Fruit fly (Drosophila melanogaster) whole organism, embryonic: Measurements from ENCODE around the gene Sbds.

Source experiments
- Asciz ChIP-seq: fragments of 200-800 bp; sonication (Bioruptor generic); optimal IDR thresholded peaks from 2 replicates; lab custom pipeline; 2017; ENCODE audit warnings: missing biosample characterization, mild to moderate bottlenecking, missing genetic modification characterization, missing genetic modification reagents
- Bgb ChIP-seq: fragments of 200-800 bp; sonication (Bioruptor generic); IDR thresholded peaks from 2 replicates; pipeline ENCODE4 v1.3.6; 2022; ENCODE audit warnings: missing biosample characterization, missing genetic modification characterization; ENCODE audit not compliant: partially characterized antibody
- CG10147 ChIP-seq: fragments of 200-800 bp; sonication (Bioruptor generic); optimal IDR thresholded peaks from 2 replicates; lab custom pipeline; 2019; ENCODE audit warnings: missing biosample characterization, mild to moderate bottlenecking, missing genetic modification characterization, moderate library complexity
- CG10565 ChIP-seq: fragments of 200-800 bp; sonication (Bioruptor generic); optimal IDR thresholded peaks from 3 replicates; lab custom pipeline; 2016; ENCODE audit warnings: missing biosample characterization, mild to moderate bottlenecking, missing genetic modification characterization
- CG13775 ChIP-seq: fragments of 200-800 bp; sonication (Bioruptor generic); optimal IDR thresholded peaks from 3 replicates; lab custom pipeline; 2017; ENCODE audit warnings: missing biosample characterization, mild to moderate bottlenecking, missing genetic modification characterization
- CG14014 ChIP-seq: fragments of 200-800 bp; sonication (Bioruptor generic); IDR thresholded peaks from 2 replicates; pipeline ENCODE4 v1.3.6; 2022; ENCODE audit warnings: missing biosample characterization, missing genetic modification characterization
- CG15269 ChIP-seq: fragments of 200-800 bp; sonication (Bioruptor generic); optimal IDR thresholded peaks from 2 replicates; lab custom pipeline; 2018; ENCODE audit warnings: missing biosample characterization, mild to moderate bottlenecking, missing genetic modification characterization, moderate library complexity
- CG16813 ChIP-seq: fragments of 200-800 bp; sonication (Bioruptor generic); IDR thresholded peaks from 3 replicates; pipeline ENCODE4 v1.3.6; 2022; ENCODE audit warnings: missing biosample characterization, missing genetic modification characterization; ENCODE audit not compliant: partially characterized antibody
- CG17829 ChIP-seq: fragments of 200-800 bp; optimal IDR thresholded peaks from 2 replicates; lab custom pipeline; 2019; ENCODE audit warnings: missing biosample characterization, mild to moderate bottlenecking, missing genetic modification characterization, moderate library complexity
- CG18619 ChIP-seq: fragments of 200-800 bp; sonication (Bioruptor generic); optimal IDR thresholded peaks from 3 replicates; lab custom pipeline; 2017; ENCODE audit warnings: missing biosample characterization, mild to moderate bottlenecking, missing genetic modification characterization
- CG2199 ChIP-seq: fragments of 200-800 bp; sonication (Bioruptor generic); IDR thresholded peaks from 3 replicates; pipeline ENCODE4 v1.3.6; 2022; ENCODE audit warnings: missing biosample characterization, missing genetic modification characterization
- CG31365 ChIP-seq: fragments of 200-800 bp; sonication (Bioruptor generic); optimal IDR thresholded peaks from 2 replicates; lab custom pipeline; 2018; ENCODE audit warnings: missing biosample characterization, mild to moderate bottlenecking, missing genetic modification characterization
- CG42726 ChIP-seq: fragments of 200-800 bp; sonication (Bioruptor generic); IDR thresholded peaks from 2 replicates; pipeline ENCODE4 v1.3.6; 2022; ENCODE audit warnings: missing biosample characterization, missing genetic modification characterization; ENCODE audit not compliant: partially characterized antibody
- CG5180 ChIP-seq: fragments of 200-800 bp; sonication (Bioruptor generic); optimal IDR thresholded peaks from 3 replicates; lab custom pipeline; 2017; ENCODE audit warnings: missing biosample characterization, missing genetic modification characterization, mild to moderate bottlenecking, moderate library complexity, missing genetic modification reagents
- CG5953 ChIP-seq: fragments of 200-800 bp; sonication (Bioruptor generic); IDR thresholded peaks from 2 replicates; pipeline ENCODE4 v1.3.6; 2022; ENCODE audit warnings: missing biosample characterization, missing genetic modification characterization
- CG6791 ChIP-seq: fragments of 200-800 bp; sonication (Bioruptor generic); IDR thresholded peaks from 3 replicates; pipeline ENCODE4 v1.3.6; 2022; ENCODE audit warnings: missing biosample characterization, missing genetic modification characterization; ENCODE audit not compliant: partially characterized antibody
- CG7271 ChIP-seq: fragments of 200-800 bp; sonication (Bioruptor generic); optimal IDR thresholded peaks from 2 replicates; lab custom pipeline; 2018; ENCODE audit warnings: missing biosample characterization, mild to moderate bottlenecking, missing genetic modification characterization, moderate library complexity
- CG8089 ChIP-seq: fragments of 200-800 bp; sonication (Bioruptor generic); optimal IDR thresholded peaks from 3 replicates; lab custom pipeline; 2016; ENCODE audit warnings: missing biosample characterization, missing genetic modification characterization
- CG8290 ChIP-seq, 3 experiments: fragments of 200-800 bp; sonication (Bioruptor generic); optimal IDR thresholded peaks; 2 replicates each; lab custom pipeline; 2016 to 2019; ENCODE audit warnings: missing biosample characterization in 3 of 3, missing genetic modification characterization in 3 of 3, mild to moderate bottlenecking in 2 of 3, moderate library complexity in 1 of 3
- CG8359 ChIP-seq: fragments of 200-800 bp; sonication (Bioruptor generic); optimal IDR thresholded peaks from 2 replicates; lab custom pipeline; 2017; ENCODE audit warnings: missing biosample characterization, mild to moderate bottlenecking, missing genetic modification characterization, borderline replicate concordance
- CTCF ChIP-seq: fragments of 200-800 bp; sonication (Bioruptor generic); optimal IDR thresholded peaks from 2 replicates; lab custom pipeline; 2017; ENCODE audit warnings: missing biosample characterization, mild to moderate bottlenecking, missing genetic modification characterization, moderate library complexity
- Dad ChIP-seq: fragments of 200-800 bp; sonication (Bioruptor generic); optimal IDR thresholded peaks from 3 replicates; lab custom pipeline; 2016; ENCODE audit warnings: missing biosample characterization, missing genetic modification characterization
- Dfd ChIP-seq, 2 experiments: fragments of >200 bp; optimal IDR thresholded peaks; 2 replicates each; lab custom pipeline; 2017; ENCODE audit warnings: missing biosample characterization in 2 of 2, missing genetic modification characterization in 2 of 2
- Dip2 ChIP-seq: fragments of 200-800 bp; sonication (Bioruptor generic); IDR thresholded peaks from 2 replicates; pipeline ENCODE4 v1.3.6; 2022; ENCODE audit warnings: missing biosample characterization, missing genetic modification characterization
- Elba2 ChIP-seq: fragments of 200-800 bp; sonication (Bioruptor generic); optimal IDR thresholded peaks from 3 replicates; lab custom pipeline; 2016; ENCODE audit warnings: missing biosample characterization, missing genetic modification characterization
- Fer3 ChIP-seq: fragments of 200-800 bp; sonication (Bioruptor generic); optimal IDR thresholded peaks from 2 replicates; lab custom pipeline; 2018; ENCODE audit warnings: missing biosample characterization, mild to moderate bottlenecking, missing genetic modification characterization, moderate library complexity
- Hr51 ChIP-seq, 2 experiments: fragments of 200-800 bp; sonication (Bioruptor generic); optimal IDR thresholded peaks; 2 replicates in 1 of 2; 3 replicates in 1 of 2; lab custom pipeline; 2016 to 2018; ENCODE audit warnings: missing biosample characterization in 2 of 2, missing genetic modification characterization in 2 of 2, mild to moderate bottlenecking in 1 of 2, moderate library complexity in 1 of 2
- MESR4 ChIP-seq: fragments of 200-800 bp; sonication (Bioruptor generic); optimal IDR thresholded peaks from 2 replicates; lab custom pipeline; 2018; ENCODE audit warnings: missing biosample characterization, mild to moderate bottlenecking, missing genetic modification characterization, moderate library complexity
- Myb ChIP-seq: fragments of 200-800 bp; sonication (Bioruptor generic); optimal IDR thresholded peaks from 2 replicates; lab custom pipeline; 2016; ENCODE audit warnings: missing biosample characterization, missing genetic modification characterization
- Opbp ChIP-seq: fragments of 200-800 bp; sonication (Bioruptor generic); IDR thresholded peaks from 3 replicates; pipeline ENCODE4 v1.3.6; 2022; ENCODE audit warnings: missing biosample characterization, missing genetic modification characterization; ENCODE audit not compliant: partially characterized antibody
- Ssrp ChIP-seq: fragments of 200-800 bp; sonication (Bioruptor generic); optimal IDR thresholded peaks from 2 replicates; lab custom pipeline; 2018; ENCODE audit warnings: missing biosample characterization, mild to moderate bottlenecking, missing genetic modification characterization, moderate library complexity
- TFAM ChIP-seq: fragments of 200-800 bp; sonication (Bioruptor generic); optimal IDR thresholded peaks from 2 replicates; lab custom pipeline; 2017; ENCODE audit warnings: missing biosample characterization, missing genetic modification characterization, inconsistent platforms
- Taf1 ChIP-seq: fragments of 200-800 bp; sonication (Bioruptor generic); IDR thresholded peaks from 2 replicates; pipeline ENCODE4 v1.3.6; 2022; ENCODE audit warnings: missing biosample characterization, missing genetic modification characterization
- amos ChIP-seq: fragments of 200-800 bp; sonication (Bioruptor generic); IDR thresholded peaks from 2 replicates; pipeline ENCODE4 v1.3.6; 2022; ENCODE audit warnings: missing biosample characterization, missing genetic modification characterization; ENCODE audit not compliant: partially characterized antibody
- disco-r ChIP-seq: fragments of 200-800 bp; sonication (Bioruptor generic); optimal IDR thresholded peaks from 2 replicates; lab custom pipeline; 2016; ENCODE audit warnings: missing biosample characterization, missing genetic modification characterization
- gce ChIP-seq: fragments of 200-800 bp; sonication (Bioruptor generic); IDR thresholded peaks from 3 replicates; pipeline ENCODE4 v1.3.6; 2022; ENCODE audit warnings: missing biosample characterization, missing genetic modification characterization
- gem ChIP-seq: fragments of 200-800 bp; sonication (Bioruptor generic); optimal IDR thresholded peaks from 2 replicates; lab custom pipeline; 2019; ENCODE audit warnings: missing biosample characterization, mild to moderate bottlenecking, missing genetic modification characterization, moderate library complexity
- ind ChIP-seq: fragments of 200-800 bp; sonication (Bioruptor generic); optimal IDR thresholded peaks from 3 replicates; lab custom pipeline; 2016; ENCODE audit warnings: missing biosample characterization, missing genetic modification characterization
- jumu ChIP-seq: fragments of 200-800 bp; sonication (Bioruptor generic); optimal IDR thresholded peaks from 3 replicates; lab custom pipeline; 2016; ENCODE audit warnings: missing biosample characterization, missing genetic modification characterization
- lilli ChIP-seq: fragments of 200-800 bp; sonication (Bioruptor generic); optimal IDR thresholded peaks from 3 replicates; lab custom pipeline; 2016; ENCODE audit warnings: missing biosample characterization, missing genetic modification characterization
- nau ChIP-seq: fragments of 200-800 bp; sonication (Bioruptor generic); optimal IDR thresholded peaks from 3 replicates; lab custom pipeline; 2017; ENCODE audit warnings: missing biosample characterization, mild to moderate bottlenecking, missing genetic modification characterization, missing genetic modification reagents
- org-1 ChIP-seq: fragments of 200-800 bp; sonication (Bioruptor generic); optimal IDR thresholded peaks from 2 replicates; lab custom pipeline; 2017; ENCODE audit warnings: missing biosample characterization, missing genetic modification characterization
- sens ChIP-seq: fragments of 200-800 bp; sonication (Bioruptor generic); peaks from one replicate; lab custom pipeline; 2016; ENCODE audit warnings: missing biosample characterization, missing genetic modification characterization
- stwl ChIP-seq: fragments of 200-800 bp; sonication (Bioruptor generic); optimal IDR thresholded peaks from 3 replicates; lab custom pipeline; 2018; ENCODE audit warnings: missing biosample characterization, mild to moderate bottlenecking, missing genetic modification characterization, moderate library complexity
- usp ChIP-seq: fragments of >200 bp; optimal IDR thresholded peaks from 2 replicates; lab custom pipeline; 2017; ENCODE audit warnings: missing biosample characterization, missing genetic modification characterization
- wek ChIP-seq: fragments of 200-800 bp; sonication (Bioruptor generic); optimal IDR thresholded peaks from 3 replicates; lab custom pipeline; 2018; ENCODE audit warnings: missing biosample characterization, mild to moderate bottlenecking, missing genetic modification characterization, moderate library complexity
- zfh1 ChIP-seq: fragments of 200-800 bp; sonication (Bioruptor generic); IDR thresholded peaks from 3 replicates; pipeline ENCODE4 v1.3.6; 2022; ENCODE audit warnings: missing biosample characterization, missing genetic modification characterization

The Sbds gene

DNA sequence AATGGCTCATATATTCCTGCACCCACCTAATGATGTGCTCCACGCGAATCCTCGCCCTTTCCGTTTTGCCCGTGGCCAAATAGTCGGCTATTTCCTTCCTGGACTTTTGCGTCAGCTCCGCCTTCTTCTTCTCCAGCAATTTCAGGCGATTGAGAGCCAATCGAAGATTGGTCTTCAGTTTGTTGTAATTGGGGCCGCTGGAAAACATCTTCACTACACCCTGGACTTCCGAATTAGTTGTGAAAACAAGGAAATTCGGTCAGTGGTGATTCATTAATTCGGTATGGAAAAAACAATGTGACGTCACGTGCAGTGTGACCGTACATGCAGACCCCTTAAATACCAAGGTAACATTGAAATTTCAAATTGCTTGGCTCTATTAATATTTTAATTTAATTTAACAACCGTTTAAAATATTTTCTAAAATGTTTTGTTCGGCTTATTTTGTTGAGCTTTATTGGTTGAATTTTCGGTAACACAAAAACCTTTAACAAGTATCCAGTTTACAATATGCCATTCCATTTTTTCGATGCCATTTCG, 3.6 kb downstream of the Sbds start, which contains the start of gene Ist1 (continued):
- TF ChIP-seq wek (GFP tag; lab: Kevin White, UChicago) = no peak
- TF ChIP-seq Hr51 (GFP tag; optimal IDR thresholded peaks at IDR 0.05; lab: Kevin White, UChicago) = no peak
- TF ChIP-seq stwl (tag; lab: Kevin White, UChicago) = peak; percentile 50
- no peak for TF ChIP-seq disco-r
- no peak for TF ChIP-seq CG31365 (tag; lab: Kevin White, UChicago)
- no peak for TF ChIP-seq nau (GFP tag; lab: Kevin White, UChicago)
- TF ChIP-seq CG17829 = peak; percentile 9
- TF ChIP-seq CG8290 (GFP tag; optimal IDR thresholded peaks at IDR 0.05; lab: Kevin White, UChicago) = no peak
- TF ChIP-seq CG8290 (tag; optimal IDR thresholded peaks at IDR 0.05; lab: Kevin White, UChicago) = no peak
- TF ChIP-seq CG8089 (GFP tag; lab: Kevin White, UChicago) = no peak
- TF ChIP-seq CG18619 (GFP tag; lab: Kevin White, UChicago) = no peak
- no peak for TF ChIP-seq Asciz (GFP tag; lab: Kevin White, UChicago)
- TF ChIP-seq TFAM (GFP tag; lab: Kevin White, UChicago) = no peak
- no peak for TF ChIP-seq jumu (GFP tag; lab: Kevin White, UChicago)
- TF ChIP-seq CG13775 (GFP tag; lab: Kevin White, UChicago) = no peak
- no peak for TF ChIP-seq Elba2
- no peak for TF ChIP-seq CG8359 (GFP tag; lab: Kevin White, UChicago)
- TF ChIP-seq ind (GFP tag; lab: Kevin White, UChicago) = no peak
- no peak for TF ChIP-seq CG5180 (GFP tag; lab: Kevin White, UChicago)
- no peak for TF ChIP-seq Myb (GFP tag; lab: Kevin White, UChicago)

DNA sequence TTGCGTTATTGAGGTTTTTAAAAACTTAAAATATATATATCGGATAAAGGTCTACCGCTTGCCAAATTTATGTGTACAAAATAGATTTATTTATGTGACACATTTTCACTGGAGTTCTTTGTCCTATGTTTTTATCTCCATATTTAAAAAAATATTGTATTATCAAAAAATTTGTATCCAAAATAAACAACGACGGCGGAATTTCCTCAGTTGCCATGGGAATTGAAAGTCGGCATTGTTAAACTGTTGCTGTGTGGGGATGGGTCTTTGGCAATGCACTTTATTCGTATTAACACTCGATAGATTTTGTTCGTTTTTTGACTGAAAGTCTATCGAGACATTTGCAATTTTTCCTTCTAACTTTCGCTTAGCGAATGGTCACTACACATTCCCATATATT, 10.4 kb downstream of the Sbds start, which contains the start of gene Rsph3:
Rsph3 (minus strand) TSS at position 101 of the 400 bp plus-strand sequence.
- no peak for TF ChIP-seq CG7271
- TF ChIP-seq CG16813 (GFP tag; lab: Robert Waterston, UW) = 0 out of 3 replicates have a peak, but pooled peaks have one; percentile 10
- no peak for TF ChIP-seq Ssrp (tag; lab: Kevin White, UChicago)
- no peak for TF ChIP-seq disco-r
- no peak for TF ChIP-seq CG10147 (GFP tag; lab: Kevin White, UChicago)
- TF ChIP-seq sens = peak; percentile 15
- no peak for TF ChIP-seq gem (tag; lab: Kevin White, UChicago)
- no peak for TF ChIP-seq MESR4 (GFP tag; lab: Kevin White, UChicago)
- TF ChIP-seq CG14014 (GFP tag; lab: Robert Waterston, UW) = no peak
- no peak for TF ChIP-seq Dip2
- no peak for TF ChIP-seq lilli
- TF ChIP-seq org-1 (GFP tag; lab: Kevin White, UChicago) = no peak
- no peak for TF ChIP-seq Myb (GFP tag; lab: Kevin White, UChicago)

DNA sequence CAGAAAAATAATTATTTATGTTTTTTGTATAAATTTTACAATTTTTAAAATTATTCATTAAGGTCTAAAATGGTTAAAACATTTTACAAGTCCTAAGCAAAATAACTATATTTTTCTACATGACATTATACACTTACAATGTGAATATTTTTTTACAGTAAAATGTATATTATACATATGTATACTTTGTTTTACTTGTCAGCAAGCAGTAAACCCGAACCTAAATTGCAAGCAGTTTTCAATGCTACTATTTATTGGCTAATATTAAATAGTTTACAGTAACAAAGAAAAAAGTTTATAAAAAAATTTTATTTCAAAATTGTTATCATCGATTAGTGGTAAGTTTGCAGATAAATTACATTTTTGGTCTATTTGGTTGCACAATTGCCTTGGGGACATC, 11.1 kb downstream of the Sbds start:
- no peak for TF ChIP-seq Dad (GFP tag; lab: Kevin White, UChicago)
- TF ChIP-seq CG15269 (tag; lab: Kevin White, UChicago) = no peak
- no peak for TF ChIP-seq gce (GFP tag; lab: Robert Waterston, UW)
- TF ChIP-seq CG10565 (GFP tag; lab: Kevin White, UChicago) = no peak
- TF ChIP-seq zfh1 (GFP tag; lab: Robert Waterston, UW) = no peak
- TF ChIP-seq Opbp (GFP tag; lab: Robert Waterston, UW) = peak; percentile 28; the same call in 1 of the 3 replicates
- peak; percentile 70 for TF ChIP-seq Bgb
- no peak for TF ChIP-seq CG5953
- TF ChIP-seq amos (GFP tag; lab: Robert Waterston, UW) = peak; percentile 68
- peak in 1 of 2 experiments; percentile 44 for TF ChIP-seq Dfd (GFP tag; optimal IDR thresholded peaks at IDR 0.05; lab: Kevin White, UChicago)
- no peak for TF ChIP-seq usp (GFP tag; lab: Kevin White, UChicago)
- TF ChIP-seq Taf1 = no peak
- TF ChIP-seq CG8359 (GFP tag; lab: Kevin White, UChicago) = no peak
- TF ChIP-seq CG6791 (GFP tag; lab: Robert Waterston, UW) = peak; percentile 18; the same call in 2 of the 3 replicates
- peak; percentile 71; the same call in 1 of the 3 replicates for TF ChIP-seq CG2199
- TF ChIP-seq CG16813 (GFP tag; lab: Robert Waterston, UW) = peak; percentile 48; the same call in 2 of the 3 replicates
- TF ChIP-seq CTCF = peak; percentile 21
- peak; percentile 60 for TF ChIP-seq CG42726 (GFP tag; lab: Robert Waterston, UW)
- no peak for TF ChIP-seq Fer3 (tag; lab: Kevin White, UChicago)
